Fruit fly (Drosophila melanogaster) whole organism, larva: Measurements from ENCODE around the gene Lcp65Ag2.

Source experiments
- noc ChIP-seq: fragments of 200-800 bp; sonication (Bioruptor generic); optimal IDR thresholded peaks from 3 replicates; lab custom pipeline; 2019; ENCODE audit warnings: missing biosample characterization, mild to moderate bottlenecking, missing genetic modification characterization, moderate library complexity

Lcp65Ag2 gene

dm6 chr3L:6116881-6117280, 16.5 kb downstream of the Lcp65Ag2 start:
- TF ChIP-seq noc (tag; lab: Kevin White, UChicago): no peak

- no peak for TF ChIP-seq noc (tag; lab: Kevin White, UChicago)
Measured at dm6 chr3L:6115505-6115904, 17.9 kb downstream of the Lcp65Ag2 start.

dm6 chr3L:6111458-6111857, 21.9 kb downstream of the Lcp65Ag2 start:
- TF ChIP-seq noc (tag; lab: Kevin White, UChicago): no peak

- TF ChIP-seq noc (tag; lab: Kevin White, UChicago): no peak
Measured at dm6 chr3L:6110673-6111449, 22.5 kb downstream of the Lcp65Ag2 start.

- TF ChIP-seq noc (tag; lab: Kevin White, UChicago): no peak
Measured at dm6 chr3L:6108264-6109060, 24.9 kb downstream of the Lcp65Ag2 start.

- TF ChIP-seq noc (tag; lab: Kevin White, UChicago): no peak
Measured at dm6 chr3L:6106717-6107116, 26.7 kb downstream of the Lcp65Ag2 start.

- TF ChIP-seq noc (tag; lab: Kevin White, UChicago): no peak
Measured at dm6 chr3L:6105435-6105834, 28.0 kb downstream of the Lcp65Ag2 start.

- TF ChIP-seq noc (tag; lab: Kevin White, UChicago): no peak
Measured at dm6 chr3L:6104551-6104950, 28.8 kb downstream of the Lcp65Ag2 start.

- TF ChIP-seq noc (tag; lab: Kevin White, UChicago): no peak
Measured at dm6 chr3L:6103658-6104057, 29.7 kb downstream of the Lcp65Ag2 start.

dm6 chr3L:6097270-6097669, 36.1 kb downstream of the Lcp65Ag2 start, which contains the start of gene Ets65A:
TSS of gene Ets65A (plus strand) at chr3L:6097617.
- no peak for TF ChIP-seq noc (tag; lab: Kevin White, UChicago)

- TF ChIP-seq noc (tag; lab: Kevin White, UChicago): peak; percentile 92
Measured at dm6 chr3L:6094697-6095096, 38.7 kb downstream of the Lcp65Ag2 start, which contains the start of the genes CG10467 and loj. TSS of gene CG10467 (minus strand) at chr3L:6094747. TSS of gene loj (plus strand) at chr3L:6094987.

- no peak for TF ChIP-seq noc (tag; lab: Kevin White, UChicago)
Measured at dm6 chr3L:6093213-6093612, 40.2 kb downstream of the Lcp65Ag2 start, which contains the start of gene CG10469. TSS of gene CG10469 (minus strand) at chr3L:6093313.

dm6 chr3L:6085988-6086387, 47.4 kb downstream of the Lcp65Ag2 start:
- no peak for TF ChIP-seq noc (tag; lab: Kevin White, UChicago)

dm6 chr3L:6085157-6085556, 48.2 kb downstream of the Lcp65Ag2 start:
- TF ChIP-seq noc (tag; lab: Kevin White, UChicago): no peak

dm6 chr3L:6084446-6084845, 48.9 kb downstream of the Lcp65Ag2 start:
- no peak for TF ChIP-seq noc (tag; lab: Kevin White, UChicago)
